Fruit fly (Drosophila melanogaster) whole organism, embryonic: ENCODE measurements around the gene Ist1.

Experiments used
- Atf-2 ChIP-seq: fragments of 200-800 bp; sonication (Bioruptor generic); optimal IDR thresholded peaks from 2 replicates; lab custom pipeline; 2016; ENCODE audit warnings: missing biosample characterization, missing genetic modification characterization
- CG10209 ChIP-seq: fragments of 200-800 bp; sonication (Bioruptor generic); optimal IDR thresholded peaks from 3 replicates; lab custom pipeline; 2017; ENCODE audit warnings: missing biosample characterization, mild to moderate bottlenecking, missing genetic modification characterization, missing genetic modification reagents
- CG11695 ChIP-seq: fragments of 200-800 bp; sonication (Bioruptor generic); IDR thresholded peaks from 3 replicates; pipeline ENCODE4 v1.3.6; 2022; ENCODE audit warnings: missing biosample characterization, missing genetic modification characterization
- CG13775 ChIP-seq: fragments of 200-800 bp; sonication (Bioruptor generic); optimal IDR thresholded peaks from 3 replicates; lab custom pipeline; 2017; ENCODE audit warnings: missing biosample characterization, mild to moderate bottlenecking, missing genetic modification characterization
- CG14014 ChIP-seq: fragments of 200-800 bp; sonication (Bioruptor generic); IDR thresholded peaks from 2 replicates; pipeline ENCODE4 v1.3.6; 2022; ENCODE audit warnings: missing biosample characterization, missing genetic modification characterization
- CG1603 ChIP-seq: fragments of 200-800 bp; sonication (Bioruptor generic); optimal IDR thresholded peaks from 2 replicates; lab custom pipeline; 2019; ENCODE audit warnings: missing biosample characterization, mild to moderate bottlenecking, missing genetic modification characterization, moderate library complexity
- CG1647 ChIP-seq: fragments of 200-800 bp; sonication (Bioruptor generic); optimal IDR thresholded peaks from 3 replicates; lab custom pipeline; 2016; ENCODE audit warnings: missing biosample characterization, missing genetic modification characterization
- CG16779 ChIP-seq: fragments of 200-800 bp; sonication (Bioruptor generic); IDR thresholded peaks from 2 replicates; pipeline ENCODE4 v1.3.6; 2022; ENCODE audit warnings: missing biosample characterization, missing genetic modification characterization
- CG17568 ChIP-seq: fragments of 200-800 bp; sonication (Bioruptor generic); optimal IDR thresholded peaks from 2 replicates; lab custom pipeline; 2018; ENCODE audit warnings: missing biosample characterization, mild to moderate bottlenecking, missing genetic modification characterization, moderate library complexity
- CG30431 ChIP-seq: fragments of 200-800 bp; sonication (Bioruptor generic); optimal IDR thresholded peaks from 2 replicates; lab custom pipeline; 2017; ENCODE audit warnings: missing biosample characterization, missing genetic modification characterization
- CG34224 ChIP-seq: fragments of 200-800 bp; sonication (Bioruptor generic); IDR thresholded peaks from 3 replicates; pipeline ENCODE4 v1.3.6; 2022; ENCODE audit warnings: missing biosample characterization, missing genetic modification characterization; ENCODE audit not compliant: partially characterized antibody
- CG3995 ChIP-seq: fragments of 200-800 bp; sonication (Bioruptor generic); optimal IDR thresholded peaks from 3 replicates; lab custom pipeline; 2016; ENCODE audit warnings: missing biosample characterization, missing genetic modification characterization
- CG4617 ChIP-seq: fragments of 200-800 bp; sonication (Bioruptor generic); optimal IDR thresholded peaks from 3 replicates; lab custom pipeline; 2016; ENCODE audit warnings: missing biosample characterization, missing genetic modification characterization, borderline replicate concordance
- CG5245 ChIP-seq: fragments of 200-800 bp; sonication (Bioruptor generic); optimal IDR thresholded peaks from 3 replicates; lab custom pipeline; 2016; ENCODE audit warnings: missing biosample characterization, missing genetic modification characterization
- CG7271 ChIP-seq: fragments of 200-800 bp; sonication (Bioruptor generic); optimal IDR thresholded peaks from 2 replicates; lab custom pipeline; 2018; ENCODE audit warnings: missing biosample characterization, mild to moderate bottlenecking, missing genetic modification characterization, moderate library complexity
- CG8359 ChIP-seq: fragments of 200-800 bp; sonication (Bioruptor generic); optimal IDR thresholded peaks from 2 replicates; lab custom pipeline; 2017; ENCODE audit warnings: missing biosample characterization, mild to moderate bottlenecking, missing genetic modification characterization, borderline replicate concordance
- CG9797 ChIP-seq: fragments of 200-800 bp; sonication (Bioruptor generic); optimal IDR thresholded peaks from 3 replicates; lab custom pipeline; 2018; ENCODE audit warnings: missing biosample characterization, mild to moderate bottlenecking, missing genetic modification characterization
- Chrac-16 ChIP-seq: fragments of 200-800 bp; sonication (Bioruptor generic); optimal IDR thresholded peaks from 3 replicates; lab custom pipeline; 2016; ENCODE audit warnings: missing biosample characterization, missing genetic modification characterization
- CrebB ChIP-seq: fragments of 200-800 bp; sonication (Bioruptor generic); optimal IDR thresholded peaks from 3 replicates; lab custom pipeline; 2018; ENCODE audit warnings: missing biosample characterization, mild to moderate bottlenecking, missing genetic modification characterization
- Deaf1 ChIP-seq: fragments of 200-800 bp; optimal IDR thresholded peaks from 3 replicates; lab custom pipeline; 2019; ENCODE audit warnings: missing biosample characterization, mild to moderate bottlenecking, missing genetic modification characterization, moderate library complexity
- Ets65A ChIP-seq: fragments of 200-800 bp; sonication (Bioruptor generic); peaks from one replicate; lab custom pipeline; 2016; ENCODE audit warnings: missing biosample characterization, missing genetic modification characterization
- HLH54F ChIP-seq: fragments of 200-800 bp; sonication (Bioruptor generic); optimal IDR thresholded peaks from 3 replicates; lab custom pipeline; 2016; ENCODE audit warnings: missing biosample characterization, missing genetic modification characterization
- Jarid2 ChIP-seq: fragments of 200-800 bp; sonication (Bioruptor generic); optimal IDR thresholded peaks from 3 replicates; lab custom pipeline; 2017; ENCODE audit warnings: mild to moderate bottlenecking, missing biosample characterization, missing genetic modification reagents, missing genetic modification characterization
- Med ChIP-seq: fragments of 200-800 bp; sonication (Bioruptor generic); peaks from one replicate; lab custom pipeline; 2016; ENCODE audit warnings: missing biosample characterization, missing genetic modification characterization, mild to moderate bottlenecking, inconsistent platforms, moderate library complexity
- PHDP ChIP-seq: fragments of 200-800 bp; sonication (Bioruptor generic); optimal IDR thresholded peaks from 3 replicates; lab custom pipeline; 2018; ENCODE audit warnings: missing biosample characterization, mild to moderate bottlenecking, missing genetic modification characterization, moderate library complexity
- Taf1 ChIP-seq: fragments of 200-800 bp; sonication (Bioruptor generic); IDR thresholded peaks from 2 replicates; pipeline ENCODE4 v1.3.6; 2022; ENCODE audit warnings: missing biosample characterization, missing genetic modification characterization
- Usf ChIP-seq: fragments of 200-800 bp; sonication (Bioruptor generic); optimal IDR thresholded peaks from 2 replicates; lab custom pipeline; 2017; ENCODE audit warnings: missing genotype, missing biosample characterization, missing genetic modification characterization
- Vsx1 ChIP-seq: fragments of 200-800 bp; sonication (Bioruptor generic); optimal IDR thresholded peaks from 2 replicates; lab custom pipeline; 2017; ENCODE audit warnings: missing biosample characterization, mild to moderate bottlenecking, missing genetic modification characterization, missing genetic modification reagents
- amos ChIP-seq: fragments of 200-800 bp; sonication (Bioruptor generic); IDR thresholded peaks from 2 replicates; pipeline ENCODE4 v1.3.6; 2022; ENCODE audit warnings: missing biosample characterization, missing genetic modification characterization; ENCODE audit not compliant: partially characterized antibody
- bigmax ChIP-seq: fragments of 200-800 bp; sonication (Bioruptor generic); optimal IDR thresholded peaks from 2 replicates; lab custom pipeline; 2018; ENCODE audit warnings: missing biosample characterization, mild to moderate bottlenecking, missing genetic modification characterization
- cas ChIP-seq: fragments of 200-800 bp; sonication (Bioruptor generic); IDR thresholded peaks from 2 replicates; pipeline ENCODE4 v1.3.6; 2022; ENCODE audit warnings: missing biosample characterization, missing genetic modification characterization
- chm ChIP-seq: fragments of 200-800 bp; sonication (Bioruptor generic); IDR thresholded peaks from 2 replicates; pipeline ENCODE4 v1.3.6; 2022; ENCODE audit warnings: missing biosample characterization, missing genetic modification characterization
- da ChIP-seq: fragments of 200-800 bp; sonication (Bioruptor generic); optimal IDR thresholded peaks from 2 replicates; lab custom pipeline; 2016; ENCODE audit warnings: missing biosample characterization, missing genetic modification characterization
- dmrt11E ChIP-seq: fragments of 200-800 bp; sonication (Bioruptor generic); optimal IDR thresholded peaks from 3 replicates; lab custom pipeline; 2018; ENCODE audit warnings: missing biosample characterization, mild to moderate bottlenecking, missing genetic modification characterization, moderate library complexity
- emc ChIP-seq: fragments of 200-800 bp; sonication (Bioruptor generic); optimal IDR thresholded peaks from 2 replicates; lab custom pipeline; 2016; ENCODE audit warnings: missing biosample characterization, missing genetic modification characterization
- fu2 ChIP-seq: fragments of 200-800 bp; sonication (Bioruptor generic); optimal IDR thresholded peaks from 2 replicates; lab custom pipeline; 2016; ENCODE audit warnings: missing biosample characterization, missing genetic modification characterization
- gro ChIP-seq: fragments of 200-800 bp; sonication (Bioruptor generic); optimal IDR thresholded peaks from 2 replicates; lab custom pipeline; 2016; ENCODE audit warnings: missing biosample characterization, missing genetic modification characterization
- hkb ChIP-seq, 2 experiments: fragments of 200-800 bp in 1 of 2; fragments of >200 bp in 1 of 2; sonication (Bioruptor generic) in 1 of 2; IDR thresholded peaks in 1 of 2; optimal IDR thresholded peaks in 1 of 2; 2 replicates each; pipeline versions ENCODE4 v1.3.6 to Lab custom; 2017 to 2022; ENCODE audit warnings: missing biosample characterization in 1 of 2, missing genetic modification characterization in 1 of 2
- jumu ChIP-seq: fragments of 200-800 bp; sonication (Bioruptor generic); optimal IDR thresholded peaks from 3 replicates; lab custom pipeline; 2016; ENCODE audit warnings: missing biosample characterization, missing genetic modification characterization
- lab ChIP-seq: fragments of 200-800 bp; sonication (Bioruptor generic); optimal IDR thresholded peaks from 3 replicates; lab custom pipeline; 2017; ENCODE audit warnings: missing biosample characterization, missing genetic modification characterization, mild to moderate bottlenecking, moderate library complexity, missing genetic modification reagents
- nerfin-1 ChIP-seq: fragments of 200-800 bp; sonication (Bioruptor generic); optimal IDR thresholded peaks from 3 replicates; lab custom pipeline; 2019; ENCODE audit warnings: missing biosample characterization, mild to moderate bottlenecking, missing genetic modification characterization, moderate library complexity
- nmo ChIP-seq: fragments of 200-800 bp; sonication (Bioruptor generic); optimal IDR thresholded peaks from 2 replicates; lab custom pipeline; 2018; ENCODE audit warnings: missing biosample characterization, mild to moderate bottlenecking, missing genetic modification characterization, moderate library complexity
- p53 ChIP-seq: fragments of 200-800 bp; sonication (Bioruptor generic); optimal IDR thresholded peaks from 2 replicates; lab custom pipeline; 2016; ENCODE audit warnings: missing biosample characterization, missing genetic modification characterization
- pzg ChIP-seq: fragments of 200-800 bp; sonication (Bioruptor generic); optimal IDR thresholded peaks from 3 replicates; lab custom pipeline; 2018; ENCODE audit warnings: missing biosample characterization, mild to moderate bottlenecking, missing genetic modification characterization, moderate library complexity
- rib ChIP-seq: fragments of 200-800 bp; sonication (Bioruptor generic); IDR thresholded peaks from 2 replicates; pipeline ENCODE4 v1.3.6; 2022; ENCODE audit warnings: missing biosample characterization, missing genetic modification characterization
- scrt ChIP-seq: fragments of 200-800 bp; sonication (Bioruptor generic); optimal IDR thresholded peaks from 2 replicates; lab custom pipeline; 2018; ENCODE audit warnings: missing biosample characterization, mild to moderate bottlenecking, missing genetic modification characterization, moderate library complexity
- slp2 ChIP-seq: fragments of 200-800 bp; sonication (Bioruptor generic); optimal IDR thresholded peaks from 2 replicates; lab custom pipeline; 2016; ENCODE audit warnings: missing biosample characterization, missing genetic modification characterization
- tgo ChIP-seq: fragments of 200-800 bp; sonication (Bioruptor generic); IDR thresholded peaks from 3 replicates; pipeline ENCODE4 v1.3.6; 2022; ENCODE audit warnings: missing biosample characterization, missing genetic modification characterization
- trem ChIP-seq: fragments of 200-800 bp; optimal IDR thresholded peaks from 3 replicates; lab custom pipeline; 2019; ENCODE audit warnings: missing biosample characterization, mild to moderate bottlenecking, missing genetic modification characterization, moderate library complexity
- unpg ChIP-seq: fragments of 200-800 bp; sonication (Bioruptor generic); optimal IDR thresholded peaks from 3 replicates; lab custom pipeline; 2018; ENCODE audit warnings: missing biosample characterization, mild to moderate bottlenecking, missing genetic modification characterization, moderate library complexity

Gene Ist1

DNA sequence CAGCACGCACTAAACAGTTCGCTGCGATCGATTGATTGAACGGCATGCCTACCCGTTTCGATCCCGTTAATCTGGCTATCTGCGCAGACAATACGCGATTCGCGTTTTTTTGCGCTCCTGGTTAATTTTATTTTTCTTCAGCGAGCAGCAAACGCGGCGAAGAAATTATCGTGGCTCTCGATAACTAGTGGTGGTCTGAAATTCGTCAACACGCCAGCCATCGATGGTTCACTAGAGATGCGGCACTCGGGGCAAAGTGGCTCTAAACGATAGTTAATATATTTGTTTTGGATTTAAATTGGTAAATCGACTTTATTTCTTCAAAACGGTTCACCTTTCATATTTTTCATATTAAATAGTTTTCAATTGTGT is 13.3 kb downstream of the Ist1 start, which contains the start of gene dikar (continued):
- TF ChIP-seq amos (peak; percentile 92), CG5245 (GFP tag; lab: Kevin White, UChicago) (no peak), nmo (GFP tag; lab: Kevin White, UChicago) (peak; percentile 66), slp2 (GFP tag; lab: Kevin White, UChicago) (no peak), trem (tag; lab: Kevin White, UChicago) (peak; percentile 22), Atf-2 (no peak), Med (peak; percentile 87), hkb (optimal IDR thresholded peaks at IDR 0.05; lab: Kevin White, UChicago) (no peak), hkb (GFP tag; IDR thresholded peaks at IDR 0.05; lab: Robert Waterston, UW) (0 out of 2 replicates have a peak, but pooled peaks have one; percentile 27), emc (GFP tag; lab: Kevin White, UChicago) (no peak), CG1603 (tag; lab: Kevin White, UChicago) (no peak), Taf1 (GFP tag; lab: Robert Waterston, UW) (peak; percentile 57), chm (GFP tag; lab: Robert Waterston, UW) (peak; percentile 48; the same call in 1 of the 2 replicates), CG1647 (GFP tag; lab: Kevin White, UChicago) (peak; percentile 18), CG14014 (GFP tag; lab: Robert Waterston, UW) (peak; percentile 79), PHDP (tag; lab: Kevin White, UChicago) (no peak), Usf (GFP tag; lab: Kevin White, UChicago) (no peak), p53 (GFP tag; lab: Kevin White, UChicago) (no peak), Vsx1 (GFP tag; lab: Kevin White, UChicago) (no peak), CG9797 (no peak), CG7271 (tag; lab: Kevin White, UChicago) (no peak), cas (GFP tag; lab: Robert Waterston, UW) (peak; percentile 9; the same call in 1 of the 2 replicates), CG3995 (GFP tag; lab: Kevin White, UChicago) (no peak), Ets65A (GFP tag; lab: Kevin White, UChicago) (peak; percentile 94), jumu (GFP tag; lab: Kevin White, UChicago) (peak; percentile 22), unpg (GFP tag; lab: Kevin White, UChicago) (no peak), CG17568 (GFP tag; lab: Kevin White, UChicago) (no peak), HLH54F (GFP tag; lab: Kevin White, UChicago) (peak; percentile 37), CG13775 (GFP tag; lab: Kevin White, UChicago) (peak; percentile 71), lab (no peak), CG16779 (GFP tag; lab: Robert Waterston, UW) (no peak), Deaf1 (tag; lab: Kevin White, UChicago) (no peak), rib (GFP tag; lab: Robert Waterston, UW) (peak; percentile 22; the same call in 1 of the 2 replicates), scrt (GFP tag; lab: Kevin White, UChicago) (no peak), bigmax (peak; percentile 56), fu2 (GFP tag; lab: Kevin White, UChicago) (peak; percentile 45), tgo (GFP tag; lab: Robert Waterston, UW) (peak; percentile 56), pzg (GFP tag; lab: Kevin White, UChicago) (peak; percentile 40), CG4617 (GFP tag; lab: Kevin White, UChicago) (no peak), CG34224 (GFP tag; lab: Robert Waterston, UW) (peak; percentile 63; the same call in 2 of the 3 replicates), CG30431 (GFP tag; lab: Kevin White, UChicago) (no peak), CG10209 (no peak), CrebB (tag; lab: Kevin White, UChicago) (no peak), CG11695 (GFP tag; lab: Robert Waterston, UW) (0 out of 3 replicates have a peak, but pooled peaks have one; percentile 18), dmrt11E (tag; lab: Kevin White, UChicago) (peak; percentile 58), da (GFP tag; lab: Kevin White, UChicago) (no peak), Chrac-16 (peak; percentile 44), gro (no peak), nerfin-1 (tag; lab: Kevin White, UChicago) (peak; percentile 67), Jarid2 (GFP tag; lab: Kevin White, UChicago) (no peak), CG8359 (no peak)
